Worm (Caenorhabditis elegans) whole organism, L1 larva: ENCODE measurements around the gene tag-123.

ENCODE experiments used
- C04F5.9 ChIP-seq: sonication (generic microtip); optimal IDR thresholded peaks from 2 replicates; lab custom pipeline; 2016; ENCODE audit warnings: missing genetic modification characterization, missing compliant biosample characterization
- C16A3.4 ChIP-seq: fragments of 150-350 bp; optimal IDR thresholded peaks from 2 replicates; lab custom pipeline; 2014; ENCODE audit warnings: missing biosample characterization, missing genetic modification characterization
- Y116A8C.19 ChIP-seq: sonication (generic microtip); optimal IDR thresholded peaks from 2 replicates; lab custom pipeline; 2016; ENCODE audit warnings: missing compliant biosample characterization, missing genetic modification characterization, borderline replicate concordance
- aha-1 ChIP-seq: fragments of 150-350 bp; optimal IDR thresholded peaks from 2 replicates; lab custom pipeline; 2014; ENCODE audit warnings: missing biosample characterization, missing genetic modification characterization
- alr-1 ChIP-seq: fragments of 200-800 bp; sonication (Bioruptor generic); optimal IDR thresholded peaks from 2 replicates; lab custom pipeline; 2018; ENCODE audit warnings: borderline replicate concordance, mild to moderate bottlenecking, missing genetic modification characterization, missing compliant biosample characterization
- ama-1 ChIP-seq: fragments of 150-350 bp; optimal IDR thresholded peaks from 2 replicates; lab custom pipeline; 2014
- ceh-63 ChIP-seq: fragments of 200-800 bp; sonication (Bioruptor generic); optimal IDR thresholded peaks from 2 replicates; lab custom pipeline; 2018; ENCODE audit warnings: mild to moderate bottlenecking, missing genetic modification characterization, missing compliant biosample characterization
- ceh-8 ChIP-seq: fragments of 200-800 bp; sonication (Bioruptor generic); optimal IDR thresholded peaks from 2 replicates; lab custom pipeline; 2018; ENCODE audit warnings: mild to moderate bottlenecking, missing genetic modification characterization, moderate library complexity, missing compliant biosample characterization
- ceh-82 ChIP-seq, 3 experiments: fragments of 150-350 bp in 1 of 3; sonication (generic microtip) in 2 of 3; optimal IDR thresholded peaks; 2 replicates each; lab custom pipeline; 2014 to 2017; ENCODE audit warnings: missing biosample characterization in 3 of 3, missing genetic modification characterization in 3 of 3
- ceh-88 ChIP-seq: fragments of 200-800 bp; sonication (Bioruptor generic); IDR thresholded peaks from 2 replicates; pipeline ENCODE4 v1.3.6; 2022; ENCODE audit warnings: missing genetic modification characterization, missing compliant biosample characterization
- ceh-90 ChIP-seq: sonication (generic microtip); optimal IDR thresholded peaks from 2 replicates; lab custom pipeline; 2016; ENCODE audit warnings: missing genetic modification characterization, missing compliant biosample characterization
- ces-1 ChIP-seq: fragments of 150-350 bp; optimal IDR thresholded peaks from 2 replicates; lab custom pipeline; 2014; ENCODE audit warnings: missing biosample characterization, missing genetic modification reagents, missing genetic modification characterization
- dpl-1 ChIP-seq, 3 experiments: fragments of 150-350 bp in 2 of 3; sonication (generic microtip) in 1 of 3; optimal IDR thresholded peaks; 2 replicates each; lab custom pipeline; 2014 to 2017; ENCODE audit warnings: missing biosample characterization in 3 of 3, missing genetic modification characterization in 3 of 3, missing genetic modification reagents in 3 of 3
- efl-1 ChIP-seq, 4 experiments: fragments of 150-350 bp; optimal IDR thresholded peaks in 3 of 4; peaks in 1 of 4; 1 replicate in 1 of 4; 2 replicates in 3 of 4; lab custom pipeline; 2014; ENCODE audit warnings: missing biosample characterization in 2 of 4, missing genetic modification characterization in 2 of 4, missing genetic modification reagents in 2 of 4
- efl-3 ChIP-seq: fragments of 200-800 bp; sonication (Bioruptor generic); optimal IDR thresholded peaks from 2 replicates; lab custom pipeline; 2018; ENCODE audit warnings: mild to moderate bottlenecking, missing genetic modification characterization, missing compliant biosample characterization
- egl-13 ChIP-seq: sonication (generic microtip); optimal IDR thresholded peaks from 2 replicates; lab custom pipeline; 2016; ENCODE audit warnings: missing genotype, missing genetic modification reagents, missing genetic modification characterization, missing compliant biosample characterization
- egl-27 ChIP-seq, 2 experiments: fragments of 150-350 bp in 1 of 2; sonication (generic microtip); optimal IDR thresholded peaks; 3 replicates each; lab custom pipeline; 2017 to 2018; ENCODE audit warnings: missing biosample characterization in 2 of 2, missing genetic modification characterization in 2 of 2, missing genetic modification reagents in 2 of 2
- elt-2 ChIP-seq: sonication (generic microtip); optimal IDR thresholded peaks from 2 replicates; lab custom pipeline; 2016; ENCODE audit warnings: missing genetic modification characterization, mild to moderate bottlenecking, inconsistent platforms, missing compliant biosample characterization, missing genetic modification reagents
- fos-1 ChIP-seq: fragments of 150-350 bp; optimal IDR thresholded peaks from 2 replicates; lab custom pipeline; 2014; ENCODE audit warnings: missing biosample characterization, missing genetic modification characterization
- hlh-4 ChIP-seq: sonication (generic microtip); optimal IDR thresholded peaks from 2 replicates; lab custom pipeline; 2016; ENCODE audit warnings: mild to moderate bottlenecking, missing genetic modification characterization, missing compliant biosample characterization
- irx-1 ChIP-seq: sonication (generic microtip); optimal IDR thresholded peaks from 2 replicates; lab custom pipeline; 2016; ENCODE audit warnings: missing genetic modification characterization, missing compliant biosample characterization
- isw-1 ChIP-seq: fragments of 200-800 bp; sonication (Bioruptor generic); IDR thresholded peaks from 2 replicates; pipeline ENCODE4 v1.3.6; 2022; ENCODE audit warnings: missing genetic modification characterization, missing compliant biosample characterization
- lin-13 ChIP-seq: fragments of 150-350 bp; optimal IDR thresholded peaks from 2 replicates; lab custom pipeline; 2014; ENCODE audit warnings: missing biosample characterization, missing genetic modification reagents, missing genetic modification characterization
- lin-14 ChIP-seq: fragments of 200-800 bp; sonication (Bioruptor generic); optimal IDR thresholded peaks from 2 replicates; lab custom pipeline; 2018; ENCODE audit warnings: mild to moderate bottlenecking, missing genetic modification characterization, moderate library complexity, missing compliant biosample characterization
- lin-35 ChIP-seq, 2 experiments: fragments of 150-350 bp; optimal IDR thresholded peaks; 2 replicates each; lab custom pipeline; 2014; ENCODE audit warnings: missing biosample characterization in 2 of 2, missing genetic modification characterization in 2 of 2, missing genetic modification reagents in 2 of 2
- lin-39 ChIP-seq: fragments of 150-350 bp; optimal IDR thresholded peaks from 2 replicates; lab custom pipeline; 2014; ENCODE audit warnings: missing biosample characterization, missing genetic modification reagents, missing genetic modification characterization
- lir-3 ChIP-seq: sonication (generic microtip); optimal IDR thresholded peaks from 2 replicates; lab custom pipeline; 2016; ENCODE audit warnings: mild to moderate bottlenecking, missing genetic modification characterization, moderate library complexity, missing compliant biosample characterization; ENCODE audit not compliant: poor library complexity
- mdl-1 ChIP-seq, 2 experiments: fragments of 150-350 bp; optimal IDR thresholded peaks; 2 replicates each; lab custom pipeline; 2014 to 2017; ENCODE audit warnings: missing biosample characterization in 2 of 2, missing genetic modification characterization in 2 of 2, inconsistent platforms in 1 of 2
- mef-2 ChIP-seq: fragments of 150-350 bp; optimal IDR thresholded peaks from 2 replicates; lab custom pipeline; 2014; ENCODE audit warnings: missing biosample characterization, missing genetic modification characterization
- mep-1 ChIP-seq: fragments of 150-350 bp; optimal IDR thresholded peaks from 2 replicates; lab custom pipeline; 2014; ENCODE audit warnings: missing biosample characterization, missing genetic modification characterization
- nhr-11 ChIP-seq: fragments of 150-350 bp; optimal IDR thresholded peaks from 2 replicates; lab custom pipeline; 2014; ENCODE audit warnings: missing biosample characterization, missing genetic modification characterization
- nhr-12 ChIP-seq: sonication (generic microtip); optimal IDR thresholded peaks from 2 replicates; lab custom pipeline; 2017; ENCODE audit warnings: missing biosample characterization, missing genetic modification characterization
- nhr-237 ChIP-seq: fragments of 150-350 bp; optimal IDR thresholded peaks from 2 replicates; lab custom pipeline; 2014; ENCODE audit warnings: missing biosample characterization, missing genetic modification characterization
- nhr-28 ChIP-seq: fragments of 150-350 bp; optimal IDR thresholded peaks from 2 replicates; lab custom pipeline; 2014; ENCODE audit warnings: missing biosample characterization, missing genetic modification characterization
- nhr-47 ChIP-seq: sonication (generic microtip); optimal IDR thresholded peaks from 2 replicates; lab custom pipeline; 2016; ENCODE audit warnings: mild to moderate bottlenecking, missing genetic modification characterization, moderate library complexity, missing compliant biosample characterization
- nhr-71 ChIP-seq: sonication (generic microtip); optimal IDR thresholded peaks from 2 replicates; lab custom pipeline; 2016; ENCODE audit warnings: mild to moderate bottlenecking, missing genetic modification characterization, moderate library complexity, missing compliant biosample characterization
- nhr-76 ChIP-seq: sonication (generic microtip); optimal IDR thresholded peaks from 2 replicates; lab custom pipeline; 2017; ENCODE audit warnings: missing biosample characterization, missing genetic modification characterization
- nhr-77 ChIP-seq: fragments of 150-350 bp; optimal IDR thresholded peaks from 2 replicates; lab custom pipeline; 2014; ENCODE audit warnings: missing biosample characterization, missing genetic modification characterization
- pax-3 ChIP-seq: fragments of 200-800 bp; sonication (Bioruptor generic); optimal IDR thresholded peaks from 2 replicates; lab custom pipeline; 2018; ENCODE audit warnings: mild to moderate bottlenecking, missing genetic modification characterization, moderate library complexity, missing compliant biosample characterization
- pqm-1 ChIP-seq: sonication (generic microtip); optimal IDR thresholded peaks from 3 replicates; lab custom pipeline; 2017; ENCODE audit warnings: missing biosample characterization, missing genetic modification characterization
- rnt-1 ChIP-seq: sonication (generic microtip); optimal IDR thresholded peaks from 2 replicates; lab custom pipeline; 2016; ENCODE audit warnings: mild to moderate bottlenecking, missing genetic modification characterization, moderate library complexity, missing compliant biosample characterization
- sox-4 ChIP-seq: sonication (generic microtip); optimal IDR thresholded peaks from 2 replicates; lab custom pipeline; 2016; ENCODE audit warnings: missing genetic modification characterization, missing compliant biosample characterization
- sup-37 ChIP-seq: fragments of 200-800 bp; sonication (Bioruptor generic); optimal IDR thresholded peaks from 2 replicates; lab custom pipeline; 2018; ENCODE audit warnings: mild to moderate bottlenecking, missing genetic modification characterization, missing compliant biosample characterization
- tlp-1 ChIP-seq: fragments of 150-350 bp; optimal IDR thresholded peaks from 2 replicates; lab custom pipeline; 2014; ENCODE audit warnings: missing biosample characterization, missing genetic modification characterization
- unc-30 ChIP-seq: sonication (generic microtip); optimal IDR thresholded peaks from 2 replicates; lab custom pipeline; 2017; ENCODE audit warnings: missing biosample characterization, missing genetic modification characterization
- unc-86 ChIP-seq: sonication (generic microtip); optimal IDR thresholded peaks from 2 replicates; lab custom pipeline; 2016; ENCODE audit warnings: missing genetic modification characterization, missing compliant biosample characterization
- unc-98 ChIP-seq: fragments of 200-800 bp; sonication (Bioruptor generic); IDR thresholded peaks from 2 replicates; pipeline ENCODE4 v1.3.6; 2022; ENCODE audit warnings: missing genetic modification characterization, missing compliant biosample characterization
- vab-15 ChIP-seq: sonication (generic microtip); optimal IDR thresholded peaks from 2 replicates; lab custom pipeline; 2017; ENCODE audit warnings: missing genotype, mild to moderate bottlenecking, missing genetic modification characterization, missing compliant biosample characterization
- xbp-1 ChIP-seq: sonication (generic microtip); optimal IDR thresholded peaks from 2 replicates; lab custom pipeline; 2016; ENCODE audit warnings: missing genetic modification characterization, missing compliant biosample characterization
- zip-4 ChIP-seq: fragments of 200-800 bp; sonication (Bioruptor generic); optimal IDR thresholded peaks from 2 replicates; lab custom pipeline; 2018; ENCODE audit warnings: mild to moderate bottlenecking, missing genetic modification characterization, moderate library complexity, missing compliant biosample characterization
- ztf-11 ChIP-seq, 2 experiments: sonication (generic microtip); optimal IDR thresholded peaks; 2 replicates each; lab custom pipeline; 2016 to 2017; ENCODE audit warnings: missing genetic modification characterization in 2 of 2, missing biosample characterization in 1 of 2, missing compliant biosample characterization in 1 of 2

Gene tag-123

DNA sequence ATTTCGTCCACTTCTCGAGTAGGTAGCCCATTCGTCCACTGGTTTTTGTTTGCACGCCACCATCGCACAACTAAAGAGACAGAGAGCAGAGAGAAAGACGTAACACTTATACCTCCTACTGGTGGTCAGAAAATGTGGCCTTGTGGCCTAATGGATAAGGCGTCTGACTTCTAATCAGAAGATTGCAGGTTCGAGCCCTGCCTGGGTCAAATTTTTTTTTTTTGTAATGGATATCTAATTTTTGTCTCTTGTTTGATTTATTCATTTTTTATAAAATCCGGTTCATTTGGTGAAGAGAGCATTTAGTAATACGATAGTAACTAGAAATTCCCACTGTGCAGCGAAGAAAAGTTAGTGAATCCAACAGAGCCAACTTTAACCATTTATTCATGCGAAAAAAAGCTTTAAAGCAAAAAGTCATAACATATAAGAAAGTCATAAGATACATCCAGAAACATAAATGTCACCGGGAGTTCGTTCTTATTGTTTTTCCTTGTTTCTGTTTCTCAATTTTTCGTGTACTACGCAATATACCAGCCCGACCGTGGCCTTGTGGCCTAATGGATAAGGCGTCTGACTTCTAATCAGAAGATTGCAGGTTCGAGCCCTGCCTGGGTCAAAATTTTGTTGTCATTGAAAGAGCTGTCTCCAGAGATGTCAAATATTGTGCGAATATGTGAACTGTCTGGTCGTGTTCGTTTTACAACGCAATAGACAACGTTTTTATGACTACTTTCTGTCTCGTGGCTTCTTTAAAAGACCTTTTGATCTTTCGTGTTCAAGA lies 35.6 kb downstream of the tag-123 start (continued):
- TF ChIP-seq lin-13 (GFP tag; lab: Kevin White, UChicago) (no peak), nhr-237 (tag; lab: Kevin White, UChicago) (no peak), sox-4 (tag; lab: Kevin White, UChicago) (peak; percentile 11), zip-4 (GFP tag; lab: Kevin White, UChicago) (peak; percentile 26), irx-1 (tag; lab: Kevin White, UChicago) (no peak), ama-1 (lab: Kevin White, UChicago) (no peak), mdl-1 (tag; optimal IDR thresholded peaks at IDR 0.05; lab: Kevin White, UChicago) (peak in 1 of 2 experiments; percentile 67), fos-1 (tag; lab: Kevin White, UChicago) (peak; percentile 51), ceh-63 (no peak), ceh-82 (tag; optimal IDR thresholded peaks at IDR 0.05; lab: Kevin White, UChicago) (peak; percentile 15 to 35 (median 34)), ces-1 (GFP tag; lab: Kevin White, UChicago) (no peak), lin-14 (GFP tag; lab: Kevin White, UChicago) (peak; percentile 62), nhr-47 (tag; lab: Kevin White, UChicago) (peak; percentile 70), unc-86 (tag; lab: Kevin White, UChicago) (peak; percentile 13), egl-13 (tag; lab: Kevin White, UChicago) (peak; percentile 40), ceh-88 (GFP tag; lab: Robert Waterston, UW) (no peak), xbp-1 (tag; lab: Kevin White, UChicago) (peak; percentile 55), egl-27 (tag; optimal IDR thresholded peaks at IDR 0.05; lab: Kevin White, UChicago) (no peak), unc-98 (GFP tag; lab: Robert Waterston, UW) (no peak), C16A3.4 (tag; lab: Kevin White, UChicago) (peak; percentile 25), nhr-76 (tag; lab: Kevin White, UChicago) (no peak), Y116A8C.19 (tag; lab: Kevin White, UChicago) (no peak), nhr-11 (tag; lab: Kevin White, UChicago) (no peak), pax-3 (no peak), nhr-28 (tag; lab: Kevin White, UChicago) (no peak), alr-1 (no peak), efl-3 (GFP tag; lab: Kevin White, UChicago) (no peak), aha-1 (no peak), unc-30 (tag; lab: Kevin White, UChicago) (no peak), lin-35 (GFP tag; optimal IDR thresholded peaks at IDR 0.05; lab: Kevin White, UChicago) (peak in 1 of 2 experiments; percentile 49), dpl-1 (GFP tag; optimal IDR thresholded peaks at IDR 0.05; lab: Kevin White, UChicago) (no peak), ceh-8 (GFP tag; lab: Kevin White, UChicago) (no peak), nhr-71 (tag; lab: Kevin White, UChicago) (peak; percentile 74), elt-2 (tag; lab: Kevin White, UChicago) (no peak), rnt-1 (peak; percentile 63), nhr-77 (no peak), ztf-11 (tag; optimal IDR thresholded peaks at IDR 0.05; lab: Kevin White, UChicago) (no peak), ceh-90 (tag; lab: Kevin White, UChicago) (no peak), C04F5.9 (no peak), hlh-4 (tag; lab: Kevin White, UChicago) (no peak), vab-15 (tag; lab: Kevin White, UChicago) (no peak), isw-1 (GFP tag; lab: Robert Waterston, UW) (no peak; the same call in 1 of the 2 replicates), lir-3 (tag; lab: Kevin White, UChicago) (no peak), nhr-12 (tag; lab: Kevin White, UChicago) (no peak), mep-1 (peak; percentile 70), sup-37 (no peak), lin-39 (tag; lab: Kevin White, UChicago) (no peak), pqm-1 (tag; lab: Kevin White, UChicago) (no peak), mef-2 (tag; lab: Kevin White, UChicago) (no peak), efl-1 (optimal IDR thresholded peaks at IDR 0.05; lab: Kevin White, UChicago) (no peak), efl-1 (GFP tag; optimal IDR thresholded peaks at IDR 0.05 in 1 of 2; lab: Kevin White, UChicago) (peak in 1 of 2 experiments; percentile 77), tlp-1 (no peak)
